Fruit fly (Drosophila melanogaster) whole organism, adult: Measurements from ENCODE around the gene Samuel.
A peak's percentile ranks its signal among the peaks of the same experiment; 100 is the strongest.

Experiments used
- CG11617 ChIP-seq: fragments of 200-800 bp; sonication (Bioruptor generic); optimal IDR thresholded peaks from 2 replicates; lab custom pipeline; 2017; ENCODE audit warnings: mild to moderate bottlenecking, missing biosample characterization, missing genetic modification reagents, missing genetic modification characterization
- CG12768 ChIP-seq: fragments of 200-800 bp; sonication (Bioruptor generic); optimal IDR thresholded peaks from 2 replicates; lab custom pipeline; 2017; ENCODE audit warnings: missing biosample characterization, missing genetic modification characterization, mild to moderate bottlenecking, moderate library complexity, missing genetic modification reagents
- CG14711 ChIP-seq: fragments of 200-800 bp; sonication (Bioruptor generic); optimal IDR thresholded peaks from 2 replicates; lab custom pipeline; 2018; ENCODE audit warnings: missing biosample characterization, mild to moderate bottlenecking, missing genetic modification characterization, moderate library complexity
- CG33017 ChIP-seq: fragments of 200-800 bp; sonication (Bioruptor generic); optimal IDR thresholded peaks from 2 replicates; lab custom pipeline; 2018; ENCODE audit warnings: missing biosample characterization, mild to moderate bottlenecking, missing genetic modification characterization, moderate library complexity
- CG5204 ChIP-seq: fragments of 200-800 bp; sonication (Bioruptor generic); optimal IDR thresholded peaks from 2 replicates; lab custom pipeline; 2016; ENCODE audit warnings: missing biosample characterization, missing genetic modification characterization
- CG7045 ChIP-seq: fragments of 200-800 bp; sonication (Bioruptor generic); optimal IDR thresholded peaks from 2 replicates; lab custom pipeline; 2017; ENCODE audit warnings: missing biosample characterization, mild to moderate bottlenecking, missing genetic modification characterization
- CG7101 ChIP-seq: fragments of 200-800 bp; sonication (Bioruptor generic); optimal IDR thresholded peaks from 2 replicates; lab custom pipeline; 2018; ENCODE audit warnings: missing biosample characterization, mild to moderate bottlenecking, missing genetic modification characterization, moderate library complexity
- Clk ChIP-seq: fragments of 200-800 bp; sonication (Bioruptor generic); optimal IDR thresholded peaks from 2 replicates; lab custom pipeline; 2017; ENCODE audit warnings: missing biosample characterization, missing genetic modification characterization
- Crg-1 ChIP-seq: fragments of 200-800 bp; sonication (Bioruptor generic); optimal IDR thresholded peaks from 2 replicates; lab custom pipeline; 2016; ENCODE audit warnings: missing biosample characterization, missing genetic modification characterization
- Hr96 ChIP-seq: fragments of 200-800 bp; sonication (Bioruptor generic); optimal IDR thresholded peaks from 2 replicates; lab custom pipeline; 2016; ENCODE audit warnings: missing biosample characterization, missing genetic modification characterization
- Mnt ChIP-seq: fragments of 200-800 bp; sonication (Bioruptor generic); optimal IDR thresholded peaks from 2 replicates; lab custom pipeline; 2016; ENCODE audit warnings: missing biosample characterization, mild to moderate bottlenecking, missing genetic modification characterization
- bab1 ChIP-seq: fragments of 200-800 bp; sonication (Bioruptor generic); optimal IDR thresholded peaks from 3 replicates; lab custom pipeline; 2019; ENCODE audit warnings: missing biosample characterization, mild to moderate bottlenecking, missing genetic modification characterization, moderate library complexity
- cic ChIP-seq: fragments of 200-800 bp; sonication (Bioruptor generic); optimal IDR thresholded peaks from 2 replicates; lab custom pipeline; 2017; ENCODE audit warnings: missing biosample characterization, mild to moderate bottlenecking, missing genetic modification characterization, moderate library complexity
- cnc ChIP-seq, 2 experiments: fragments of >200 bp; optimal IDR thresholded peaks; 2 replicates each; lab custom pipeline; 2017
- kay ChIP-seq: fragments of 200-800 bp; sonication (Bioruptor generic); peaks from one replicate; lab custom pipeline; 2016; ENCODE audit warnings: missing biosample characterization, missing genetic modification characterization, borderline replicate concordance
- ovo ChIP-seq: fragments of 200-800 bp; sonication (Bioruptor generic); optimal IDR thresholded peaks from 2 replicates; lab custom pipeline; 2016; ENCODE audit warnings: missing biosample characterization, missing genetic modification characterization
- pad ChIP-seq: fragments of 200-800 bp; sonication (Bioruptor generic); optimal IDR thresholded peaks from 3 replicates; lab custom pipeline; 2017; ENCODE audit warnings: missing biosample characterization, missing genetic modification characterization, mild to moderate bottlenecking, moderate library complexity, missing genetic modification reagents
- tj ChIP-seq: fragments of 200-800 bp; sonication (Bioruptor generic); optimal IDR thresholded peaks from 3 replicates; lab custom pipeline; 2017; ENCODE audit warnings: missing biosample characterization, mild to moderate bottlenecking, missing genetic modification characterization, moderate library complexity
- toe ChIP-seq: fragments of 200-800 bp; sonication (Bioruptor generic); optimal IDR thresholded peaks from 2 replicates; lab custom pipeline; 2016; ENCODE audit warnings: missing biosample characterization, missing genetic modification characterization

The Samuel gene

dm6 chr2L:10964493-10964892 lies 102.3 kb downstream of the Samuel start:
- TF ChIP-seq toe (peak; percentile 13), bab1 (GFP tag; lab: Kevin White, UChicago) (no peak), pad (GFP tag; lab: Kevin White, UChicago) (peak; percentile 93), CG11617 (GFP tag; lab: Kevin White, UChicago) (no peak), CG7045 (GFP tag; lab: Kevin White, UChicago) (no peak)

- TF ChIP-seq tj (no peak), Crg-1 (GFP tag; lab: Kevin White, UChicago) (no peak), CG14711 (no peak), toe (no peak), pad (GFP tag; lab: Kevin White, UChicago) (no peak), cnc (optimal IDR thresholded peaks at IDR 0.05; lab: Kevin White, UChicago) (no peak), cic (GFP tag; lab: Kevin White, UChicago) (no peak), bab1 (GFP tag; lab: Kevin White, UChicago) (no peak), CG33017 (tag; lab: Kevin White, UChicago) (no peak), CG7045 (GFP tag; lab: Kevin White, UChicago) (no peak), CG12768 (GFP tag; lab: Kevin White, UChicago) (no peak), ovo (GFP tag; lab: Kevin White, UChicago) (no peak), Clk (GFP tag; lab: Kevin White, UChicago) (no peak), kay (GFP tag; lab: Kevin White, UChicago) (no peak), CG7101 (no peak), CG5204 (GFP tag; lab: Kevin White, UChicago) (no peak), Mnt (GFP tag; lab: Kevin White, UChicago) (no peak), Hr96 (GFP tag; lab: Kevin White, UChicago) (no peak), CG11617 (GFP tag; lab: Kevin White, UChicago) (no peak)
These were observed 102.8 kb downstream of the Samuel start, which contains the start of gene dpr2 for dm6 chr2L:10963979-10964378. dpr2 (minus strand) TSS chr2L:10964153.
